Worm (Caenorhabditis elegans): ENCODE measurements around the gene W02A2.5.

Gene W02A2.5

ce11 chrIV:13388779-13389178 is 46.1 kb downstream of the W02A2.5 start:
- TF ChIP-seq crh-2 (tag; optimal IDR thresholded peaks at IDR 0.05): peak; percentile 9
- TF ChIP-seq ztf-1 (GFP tag; conservative IDR thresholded peaks at IDR 0.05): no peak
- peak; percentile 40 for TF ChIP-seq gmeb-1 (tag; optimal IDR thresholded peaks at IDR 0.05)
- TF ChIP-seq mab-5 (tag; optimal IDR thresholded peaks at IDR 0.05): no peak
- peak; percentile 7 for TF ChIP-seq unc-55 (GFP tag; optimal IDR thresholded peaks at IDR 0.05)
- TF ChIP-seq ztf-11 (tag; optimal IDR thresholded peaks at IDR 0.05): no peak
- peak; percentile 57 for TF ChIP-seq Y55F3AM.14 (GFP tag; optimal IDR thresholded peaks at IDR 0.05)
- peak in 1 of 2 experiments; percentile 3 for TF ChIP-seq lsy-2 (tag; optimal IDR thresholded peaks at IDR 0.05)
- no peak for TF ChIP-seq nhr-12 (tag; optimal IDR thresholded peaks at IDR 0.05)
- no peak for TF ChIP-seq snpc-4 (tag; optimal IDR thresholded peaks at IDR 0.05)
- TF ChIP-seq elt-1 (tag; optimal IDR thresholded peaks at IDR 0.05): no peak
- TF ChIP-seq nhr-6 (tag; optimal IDR thresholded peaks at IDR 0.05): peak; percentile 28
- TF ChIP-seq dmd-4 (tag; optimal IDR thresholded peaks at IDR 0.05): no peak
- peak; percentile 44 for TF ChIP-seq ama-1 (optimal IDR thresholded peaks at IDR 0.05)
- TF ChIP-seq elt-3 (tag; optimal IDR thresholded peaks at IDR 0.05): no peak
- no peak for TF ChIP-seq ceh-16 (tag; optimal IDR thresholded peaks at IDR 0.05)
- TF ChIP-seq nhr-21 (tag; optimal IDR thresholded peaks at IDR 0.05): peak; percentile 84
- TF ChIP-seq nhr-23 (tag; optimal IDR thresholded peaks at IDR 0.05): no peak
- peak; percentile 48 for TF ChIP-seq nhr-25 (tag; optimal IDR thresholded peaks at IDR 0.05)
- TF ChIP-seq unc-39 (tag; optimal IDR thresholded peaks at IDR 0.05): no peak
- TF ChIP-seq nhr-129 (tag; optimal IDR thresholded peaks at IDR 0.05): peak; percentile 16
- TF ChIP-seq ceh-82 (tag; optimal IDR thresholded peaks at IDR 0.05): no peak
- no peak for TF ChIP-seq egl-27 (tag; optimal IDR thresholded peaks at IDR 0.05)
- TF ChIP-seq mdl-1 (tag; optimal IDR thresholded peaks at IDR 0.05): no peak

DNA sequence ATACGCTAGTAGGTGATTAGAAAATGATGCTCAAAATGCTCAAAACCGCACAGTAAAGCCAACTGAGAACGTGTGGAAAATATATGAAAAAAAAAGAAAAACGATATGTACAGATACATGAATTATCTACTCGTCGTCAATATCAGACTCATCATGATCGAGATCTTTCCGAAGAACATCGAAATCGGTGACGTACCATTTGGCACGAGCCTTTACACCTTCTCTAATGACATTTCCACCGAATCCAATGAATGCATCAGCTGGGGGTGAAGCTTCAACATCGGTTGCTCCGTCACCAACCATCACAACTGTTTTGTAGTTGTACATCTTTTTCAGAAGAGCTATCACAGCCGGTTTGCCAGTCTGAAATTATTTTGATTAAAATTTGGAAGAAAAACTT is 46.6 kb downstream of the W02A2.5 start:
- TF ChIP-seq blmp-1 (tag; optimal IDR thresholded peaks at IDR 0.05; ENCODE audit: insufficient read depth) (no peak), ztf-1 (GFP tag; conservative IDR thresholded peaks at IDR 0.05) (0 out of 2 replicates have a peak, but pooled peaks have one; percentile 77), elt-3 (tag; optimal IDR thresholded peaks at IDR 0.05) (no peak)

DNA sequence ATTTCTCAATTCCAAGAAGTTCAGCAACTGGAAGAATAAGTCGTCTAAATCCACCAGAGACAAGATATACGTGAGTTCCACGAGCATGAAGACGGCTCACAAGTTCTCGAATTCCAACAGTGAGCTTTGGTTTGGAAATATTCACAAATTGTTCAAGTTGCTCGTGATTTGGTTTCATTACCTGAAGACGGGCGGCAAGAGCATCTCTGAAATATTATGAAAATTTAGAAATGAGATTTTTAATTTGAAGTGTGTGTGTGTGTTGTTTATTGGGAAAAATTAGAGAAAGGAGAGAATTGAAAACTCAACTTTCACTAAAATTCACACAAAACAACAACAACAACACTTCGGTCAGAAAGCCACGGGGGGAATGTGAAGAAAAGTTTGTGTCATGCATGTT is 48.1 kb downstream of the W02A2.5 start:
- TF ChIP-seq nhr-129 (tag; optimal IDR thresholded peaks at IDR 0.05) (peak; percentile 8), sma-3 (GFP tag; optimal IDR thresholded peaks at IDR 0.05) (no peak)

ce11 chrIV:13392230-13392629 is 49.6 kb downstream of the W02A2.5 start:
- TF ChIP-seq peb-1 (tag; optimal IDR thresholded peaks at IDR 0.05) (no peak), nhr-6 (tag; optimal IDR thresholded peaks at IDR 0.05) (no peak), nhr-77 (tag; optimal IDR thresholded peaks at IDR 0.05) (no peak), nhr-129 (tag; optimal IDR thresholded peaks at IDR 0.05) (no peak), blmp-1 (tag; optimal IDR thresholded peaks at IDR 0.05; ENCODE audit: insufficient read depth) (no peak), zag-1 (tag; optimal IDR thresholded peaks at IDR 0.05) (no peak), mab-5 (tag; optimal IDR thresholded peaks at IDR 0.05) (no peak), R02D3.7 (tag; optimal IDR thresholded peaks at IDR 0.05) (no peak), ama-1 (optimal IDR thresholded peaks at IDR 0.05) (no peak), ztf-11 (tag; optimal IDR thresholded peaks at IDR 0.05) (no peak), nhr-10 (tag; optimal IDR thresholded peaks at IDR 0.05) (no peak), ceh-82 (tag; optimal IDR thresholded peaks at IDR 0.05) (no peak)

ce11 chrIV:13393246-13393716 is 50.6 kb downstream of the W02A2.5 start:
- TF ChIP-seq egl-27 (tag; optimal IDR thresholded peaks at IDR 0.05) (no peak), nhr-237 (tag; optimal IDR thresholded peaks at IDR 0.05) (no peak), nhr-11 (tag; optimal IDR thresholded peaks at IDR 0.05) (no peak), nhr-6 (tag; optimal IDR thresholded peaks at IDR 0.05) (no peak), crh-2 (tag; optimal IDR thresholded peaks at IDR 0.05) (peak; percentile 83), nhr-25 (tag; optimal IDR thresholded peaks at IDR 0.05) (peak; percentile 8), lin-11 (tag; optimal IDR thresholded peaks at IDR 0.05) (no peak), elt-3 (tag; optimal IDR thresholded peaks at IDR 0.05) (no peak), F13H6.1 (tag; optimal IDR thresholded peaks at IDR 0.05) (peak; percentile 9), nhr-10 (tag; optimal IDR thresholded peaks at IDR 0.05) (no peak), ztf-11 (tag; optimal IDR thresholded peaks at IDR 0.05) (no peak), snpc-4 (tag; optimal IDR thresholded peaks at IDR 0.05) (no peak), nhr-23 (tag; optimal IDR thresholded peaks at IDR 0.05) (no peak), unc-62 (GFP tag; optimal IDR thresholded peaks at IDR 0.05) (no peak), gmeb-1 (tag; optimal IDR thresholded peaks at IDR 0.05) (peak; percentile 34), sma-3 (GFP tag; optimal IDR thresholded peaks at IDR 0.05) (peak; percentile 74), lin-39 (tag; optimal IDR thresholded peaks at IDR 0.05) (no peak), ztf-4 (tag; optimal IDR thresholded peaks at IDR 0.05) (no peak), sem-4 (tag; optimal IDR thresholded peaks at IDR 0.05) (no peak), nhr-21 (tag; optimal IDR thresholded peaks at IDR 0.05) (peak; percentile 62), unc-55 (GFP tag; optimal IDR thresholded peaks at IDR 0.05) (no peak), aly-2 (tag; optimal IDR thresholded peaks at IDR 0.05) (no peak), sma-9 (GFP tag; optimal IDR thresholded peaks at IDR 0.05) (peak; percentile 74), sma-9 (tag; optimal IDR thresholded peaks at IDR 0.05) (no peak), R02D3.7 (tag; optimal IDR thresholded peaks at IDR 0.05) (no peak), alr-1 (tag; optimal IDR thresholded peaks at IDR 0.05) (no peak), nhr-129 (tag; optimal IDR thresholded peaks at IDR 0.05) (peak; percentile 68), Y55F3AM.14 (GFP tag; optimal IDR thresholded peaks at IDR 0.05) (peak; percentile 25), ceh-16 (tag; optimal IDR thresholded peaks at IDR 0.05) (no peak), fos-1 (tag; optimal IDR thresholded peaks at IDR 0.05) (peak; percentile 63), ceh-82 (tag; optimal IDR thresholded peaks at IDR 0.05) (no peak)

All from whole organism, L2 larva.